Worm (Caenorhabditis elegans): ENCODE measurements around the gene F56D6.9.

DNA sequence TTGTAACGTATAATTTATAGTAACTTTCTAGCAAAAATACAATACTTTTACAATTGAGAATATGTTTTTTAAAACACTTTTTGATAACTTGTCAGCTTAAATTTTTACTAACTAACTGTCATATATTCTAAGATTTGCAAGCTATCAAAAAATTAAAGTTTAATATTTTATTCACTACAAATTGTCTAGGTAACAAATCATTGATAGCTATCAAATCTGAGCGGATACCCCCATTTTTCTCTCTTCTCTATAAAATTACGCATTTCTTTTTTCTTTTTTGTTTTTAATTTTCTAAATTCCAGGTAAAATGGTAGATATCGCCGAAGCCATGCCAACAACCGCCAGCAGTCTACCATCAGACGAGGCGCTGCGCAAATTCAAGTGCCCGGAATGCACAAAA is 36.6 kb upstream of the F56D6.9 start, which contains the start of gene zag-1:
- TF ChIP-seq F52B5.7 (tag; optimal IDR thresholded peaks at IDR 0.05) (no peak), mcd-1 (GFP tag; IDR thresholded peaks at IDR 0.05) (no peak), egl-44 (GFP tag; IDR thresholded peaks at IDR 0.05) (no peak), ztf-3 (GFP tag; optimal IDR thresholded peaks at IDR 0.05) (no peak), F49E8.2 (tag; optimal IDR thresholded peaks at IDR 0.05; ENCODE audit: insufficient read depth) (no peak), atf-7 (tag; optimal IDR thresholded peaks at IDR 0.05) (no peak), tbx-9 (tag; optimal IDR thresholded peaks at IDR 0.05; ENCODE audit: borderline replicate concordance) (no peak), F10E7.11 (tag; optimal IDR thresholded peaks at IDR 0.05) (no peak), fkh-3 (tag; optimal IDR thresholded peaks at IDR 0.05) (no peak), unc-62 (GFP tag; optimal IDR thresholded peaks at IDR 0.05) (no peak), ccch-3 (GFP tag; optimal IDR thresholded peaks at IDR 0.05) (no peak), nhr-80 (tag; optimal IDR thresholded peaks at IDR 0.05) (no peak), snpc-4 (GFP tag; optimal IDR thresholded peaks at IDR 0.05) (no peak), snpc-4 (tag; optimal IDR thresholded peaks at IDR 0.05) (no peak)

All from whole organism, young adult.